Worm (Caenorhabditis elegans) whole organism, L4 larva: ENCODE measurements around the gene srv-11.

Experiments used
- Y48G9A.11 ChIP-seq: fragments of 200-800 bp; sonication (Bioruptor generic); IDR thresholded peaks from 2 replicates; pipeline ENCODE4 v1.3.6; 2022; ENCODE audit warnings: missing genetic modification reagents, missing genetic modification characterization, missing compliant biosample characterization
- ceh-82 ChIP-seq: sonication (generic microtip); optimal IDR thresholded peaks from 2 replicates; lab custom pipeline; 2017; ENCODE audit warnings: missing biosample characterization, missing genetic modification characterization
- fos-1 ChIP-seq: fragments of 150-350 bp; optimal IDR thresholded peaks from 2 replicates; lab custom pipeline; 2014; ENCODE audit warnings: missing biosample characterization, missing genetic modification characterization
- gei-8 ChIP-seq: fragments of 200-800 bp; sonication (Bioruptor generic); optimal IDR thresholded peaks from 2 replicates; lab custom pipeline; 2018; ENCODE audit warnings: mild to moderate bottlenecking, missing genetic modification characterization, missing compliant biosample characterization
- mep-1 ChIP-seq: fragments of 150-350 bp; sonication (generic microtip); optimal IDR thresholded peaks from 3 replicates; lab custom pipeline; 2014; ENCODE audit warnings: missing biosample characterization, missing genetic modification characterization
- nhr-237 ChIP-seq: sonication (generic microtip); optimal IDR thresholded peaks from 2 replicates; lab custom pipeline; 2017; ENCODE audit warnings: missing biosample characterization, missing genetic modification characterization
- snpc-1.2 ChIP-seq: fragments of 200-800 bp; sonication (Bioruptor generic); IDR thresholded peaks from 2 replicates; pipeline ENCODE4 v1.3.6; 2022; ENCODE audit warnings: missing genetic modification reagents, missing genetic modification characterization, missing compliant biosample characterization
- tra-1 ChIP-seq: fragments of 200-800 bp; sonication (Bioruptor generic); IDR thresholded peaks from 2 replicates; pipeline ENCODE4 v1.3.6; 2022; ENCODE audit warnings: missing genetic modification reagents, missing genetic modification characterization, missing compliant biosample characterization
- unc-62 ChIP-seq, 3 experiments: fragments of 150-350 bp in 1 of 3; sonication (generic microtip); optimal IDR thresholded peaks in 2 of 3; peaks in 1 of 3; 1 replicate in 1 of 3; 2 replicates in 2 of 3; lab custom pipeline; 2014 to 2017; ENCODE audit warnings: missing biosample characterization in 3 of 3, missing genetic modification characterization in 3 of 3, missing genetic modification reagents in 3 of 3, missing genotype in 1 of 3
- ztf-11 ChIP-seq: fragments of 150-350 bp; optimal IDR thresholded peaks from 2 replicates; lab custom pipeline; 2014; ENCODE audit warnings: missing biosample characterization, missing genetic modification characterization

ce11 chrIV:16221559-16221958 is at the start of gene srv-11:
- TF ChIP-seq fos-1 (tag; lab: Kevin White, UChicago) (no peak), snpc-1.2 (no peak), nhr-237 (tag; lab: Kevin White, UChicago) (no peak), tra-1 (GFP tag; lab: Robert Waterston, UW) (no peak), mep-1 (no peak), ztf-11 (tag; lab: Kevin White, UChicago) (no peak), ceh-82 (tag; lab: Kevin White, UChicago) (no peak), Y48G9A.11 (no peak), gei-8 (no peak), unc-62 (GFP tag; optimal IDR thresholded peaks at IDR 0.05 in 1 of 2; lab: Kevin White, UChicago) (no peak), unc-62 (tag; optimal IDR thresholded peaks at IDR 0.05; lab: Kevin White, UChicago) (no peak)
